Worm (Caenorhabditis elegans): ENCODE measurements around the gene snx-1.

Gene snx-1

ce11 chrX:1081927-1082326 lies 46.9 kb upstream of the snx-1 start:
- TF ChIP-seq ceh-28 (tag; optimal IDR thresholded peaks at IDR 0.05) (peak; percentile 0), lin-39 (tag; optimal IDR thresholded peaks at IDR 0.05) (peak; percentile 28), nfya-1 (tag; optimal IDR thresholded peaks at IDR 0.05; ENCODE audit: insufficient read depth) (peak; percentile 44), nhr-28 (tag; optimal IDR thresholded peaks at IDR 0.05) (no peak)

ce11 chrX:1085000-1085399 lies 43.8 kb upstream of the snx-1 start:
- TF ChIP-seq lsy-12 (tag; optimal IDR thresholded peaks at IDR 0.05) (no peak), egl-27 (tag; optimal IDR thresholded peaks at IDR 0.05) (no peak), ceh-28 (tag; optimal IDR thresholded peaks at IDR 0.05) (no peak)

ce11 chrX:1086406-1086897 lies 42.3 kb upstream of the snx-1 start:
- peak; percentile 12 for TF ChIP-seq nfya-1 (tag; optimal IDR thresholded peaks at IDR 0.05; ENCODE audit: insufficient read depth)
- TF ChIP-seq ceh-9 (tag; optimal IDR thresholded peaks at IDR 0.05) = no peak
- TF ChIP-seq elt-3 (tag; optimal IDR thresholded peaks at IDR 0.05) = no peak
- TF ChIP-seq zag-1 (tag; optimal IDR thresholded peaks at IDR 0.05) = no peak
- TF ChIP-seq ceh-16 (tag; optimal IDR thresholded peaks at IDR 0.05) = no peak
- no peak for TF ChIP-seq nhr-43 (tag; optimal IDR thresholded peaks at IDR 0.05; ENCODE audit: poor library complexity, severe bottlenecking)
- TF ChIP-seq snpc-4 (tag; optimal IDR thresholded peaks at IDR 0.05) = no peak
- no peak for TF ChIP-seq jun-1 (tag; optimal IDR thresholded peaks at IDR 0.05)
- peak; percentile 64 for TF ChIP-seq nhr-25 (tag; optimal IDR thresholded peaks at IDR 0.05)
- TF ChIP-seq egl-5 (tag; optimal IDR thresholded peaks at IDR 0.05) = peak; percentile 26
- TF ChIP-seq skn-1 (tag; optimal IDR thresholded peaks at IDR 0.05) = no peak
- TF ChIP-seq mdl-1 (tag; optimal IDR thresholded peaks at IDR 0.05) = no peak
- TF ChIP-seq eor-1 (tag; optimal IDR thresholded peaks at IDR 0.05) = no peak
- TF ChIP-seq R02D3.7 (tag; optimal IDR thresholded peaks at IDR 0.05) = no peak
- no peak for TF ChIP-seq pqm-1 (tag; optimal IDR thresholded peaks at IDR 0.05)
- TF ChIP-seq elt-1 (tag; optimal IDR thresholded peaks at IDR 0.05) = peak; percentile 12
- TF ChIP-seq nhr-67 (tag; optimal IDR thresholded peaks at IDR 0.05) = no peak
- TF ChIP-seq aly-2 (tag; optimal IDR thresholded peaks at IDR 0.05) = no peak
- no peak for TF ChIP-seq sea-2 (GFP tag; optimal IDR thresholded peaks at IDR 0.05)

- TF ChIP-seq fkh-2 (tag; optimal IDR thresholded peaks at IDR 0.05) (no peak), nhr-43 (tag; optimal IDR thresholded peaks at IDR 0.05; ENCODE audit: poor library complexity, severe bottlenecking) (no peak), hmg-11 (tag; optimal IDR thresholded peaks at IDR 0.05) (no peak), egl-5 (tag; optimal IDR thresholded peaks at IDR 0.05) (no peak), lsy-12 (tag; optimal IDR thresholded peaks at IDR 0.05) (no peak), ZK546.5 (tag; optimal IDR thresholded peaks at IDR 0.05) (no peak), ceh-16 (tag; optimal IDR thresholded peaks at IDR 0.05) (no peak), tbx-2 (tag; optimal IDR thresholded peaks at IDR 0.05) (no peak), eor-1 (tag; optimal IDR thresholded peaks at IDR 0.05) (no peak), elt-1 (tag; optimal IDR thresholded peaks at IDR 0.05) (no peak), nhr-11 (tag; optimal IDR thresholded peaks at IDR 0.05) (no peak), nhr-77 (tag; optimal IDR thresholded peaks at IDR 0.05) (no peak), fkh-10 (GFP tag; optimal IDR thresholded peaks at IDR 0.05) (no peak)
Measured at ce11 chrX:1088048-1088447, 40.7 kb upstream of the snx-1 start, which contains the start of gene rei-2. rei-2 (minus strand) TSS chrX:1088148.

ce11 chrX:1089133-1089532 lies 39.7 kb upstream of the snx-1 start:
- TF ChIP-seq elt-3 (tag; optimal IDR thresholded peaks at IDR 0.05) (no peak), skn-1 (tag; optimal IDR thresholded peaks at IDR 0.05) (no peak), ceh-9 (tag; optimal IDR thresholded peaks at IDR 0.05) (no peak), aly-2 (tag; optimal IDR thresholded peaks at IDR 0.05) (no peak), ceh-16 (tag; optimal IDR thresholded peaks at IDR 0.05) (no peak), ama-1 (optimal IDR thresholded peaks at IDR 0.05) (no peak), ztf-11 (tag; optimal IDR thresholded peaks at IDR 0.05) (no peak), ztf-4 (tag; optimal IDR thresholded peaks at IDR 0.05) (no peak), elt-2 (tag; optimal IDR thresholded peaks at IDR 0.05) (no peak), fos-1 (tag; optimal IDR thresholded peaks at IDR 0.05) (no peak), fkh-2 (tag; optimal IDR thresholded peaks at IDR 0.05) (no peak), lin-39 (tag; optimal IDR thresholded peaks at IDR 0.05) (no peak), nhr-28 (tag; optimal IDR thresholded peaks at IDR 0.05) (no peak), eor-1 (tag; optimal IDR thresholded peaks at IDR 0.05) (no peak), nhr-11 (tag; optimal IDR thresholded peaks at IDR 0.05) (no peak)

Measured in whole organism, L3 larva.